Worm (Caenorhabditis elegans): ENCODE results near the gene lonp-2.

lonp-2 gene

ce11 chrIII:12151100-12151499, 43.5 kb downstream of the lonp-2 start:
- TF ChIP-seq nhr-11 (tag; optimal IDR thresholded peaks at IDR 0.05) (no peak), mab-9 (GFP tag; IDR thresholded peaks at IDR 0.05) (no peak), unc-86 (tag; optimal IDR thresholded peaks at IDR 0.05) (no peak), jun-1 (tag; optimal IDR thresholded peaks at IDR 0.05) (no peak), nhr-28 (tag; optimal IDR thresholded peaks at IDR 0.05) (no peak), efl-1 (optimal IDR thresholded peaks at IDR 0.05) (no peak), efl-1 (GFP tag; optimal IDR thresholded peaks at IDR 0.05 in 1 of 2) (peak in 1 of 2 experiments; percentile 83)

DNA sequence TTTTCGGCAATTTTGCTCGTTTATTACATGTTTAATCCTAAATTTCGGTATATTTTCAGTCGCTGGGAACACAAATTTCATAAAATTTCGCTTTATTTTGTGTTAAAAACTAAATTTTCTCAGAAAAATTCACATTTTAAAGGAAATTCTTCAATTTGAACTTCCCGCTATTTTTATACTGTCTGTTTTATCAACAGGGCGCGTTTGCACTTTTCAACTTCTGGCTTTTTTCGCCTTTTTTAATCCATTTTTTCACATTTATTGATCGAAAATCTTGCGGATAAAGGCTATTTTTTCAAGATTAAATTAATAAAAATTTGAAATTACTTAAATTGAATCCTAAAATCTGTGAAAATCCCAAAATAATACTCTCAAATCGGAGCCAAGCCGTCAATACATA, 44.6 kb downstream of the lonp-2 start:
- TF ChIP-seq ztf-4 (tag; optimal IDR thresholded peaks at IDR 0.05) (no peak), rnt-1 (tag; optimal IDR thresholded peaks at IDR 0.05) (peak; percentile 59), ceh-90 (tag; optimal IDR thresholded peaks at IDR 0.05) (no peak), hlh-4 (tag; optimal IDR thresholded peaks at IDR 0.05) (no peak), irx-1 (tag; optimal IDR thresholded peaks at IDR 0.05) (peak; percentile 10), fkh-8 (tag; optimal IDR thresholded peaks at IDR 0.05) (peak; percentile 27), C04F5.9 (tag; optimal IDR thresholded peaks at IDR 0.05) (peak; percentile 26), unc-30 (tag; optimal IDR thresholded peaks at IDR 0.05) (no peak), efl-3 (GFP tag; optimal IDR thresholded peaks at IDR 0.05) (no peak), blmp-1 (tag; optimal IDR thresholded peaks at IDR 0.05) (peak; percentile 41), fos-1 (tag; optimal IDR thresholded peaks at IDR 0.05) (peak; percentile 32), snpc-4 (tag; optimal IDR thresholded peaks at IDR 0.05) (peak; percentile 25), aha-1 (tag; optimal IDR thresholded peaks at IDR 0.05) (no peak), aly-2 (tag; optimal IDR thresholded peaks at IDR 0.05) (peak; percentile 55), grh-1 (GFP tag; IDR thresholded peaks at IDR 0.05) (no peak), nhr-71 (tag; optimal IDR thresholded peaks at IDR 0.05) (peak; percentile 62), lin-39 (tag; optimal IDR thresholded peaks at IDR 0.05) (peak; percentile 65), unc-86 (tag; optimal IDR thresholded peaks at IDR 0.05) (peak; percentile 27), nhr-19 (GFP tag; conservative IDR thresholded peaks at IDR 0.05) (peak; percentile 35; the same call in 1 of the 2 replicates), elt-2 (tag; optimal IDR thresholded peaks at IDR 0.05) (peak; percentile 11), unc-62 (GFP tag; optimal IDR thresholded peaks at IDR 0.05) (no peak), ceh-63 (GFP tag; optimal IDR thresholded peaks at IDR 0.05) (no peak), nhr-85 (tag) (peak; percentile 60), lin-13 (GFP tag; optimal IDR thresholded peaks at IDR 0.05) (peak; percentile 34), dpl-1 (GFP tag; optimal IDR thresholded peaks at IDR 0.05) (peak; percentile 94 to 97 (median 95)), lin-14 (GFP tag; optimal IDR thresholded peaks at IDR 0.05) (peak; percentile 45), snu-23 (GFP tag; optimal IDR thresholded peaks at IDR 0.05) (peak; percentile 48), efl-1 (optimal IDR thresholded peaks at IDR 0.05) (peak; percentile 96 to 98), efl-1 (GFP tag; optimal IDR thresholded peaks at IDR 0.05 in 1 of 2) (peak; percentile 96 to 99), nhr-90 (tag; optimal IDR thresholded peaks at IDR 0.05; ENCODE audit: poor library complexity) (no peak), ceh-88 (GFP tag; IDR thresholded peaks at IDR 0.05) (no peak), C16A3.4 (tag; optimal IDR thresholded peaks at IDR 0.05) (peak; percentile 44), nhr-12 (tag; optimal IDR thresholded peaks at IDR 0.05) (no peak), dsc-1 (tag; optimal IDR thresholded peaks at IDR 0.05) (peak; percentile 42), lsy-2 (tag; optimal IDR thresholded peaks at IDR 0.05) (peak; percentile 70 to 89), nhr-47 (tag; optimal IDR thresholded peaks at IDR 0.05) (peak; percentile 72), lin-15B (tag; optimal IDR thresholded peaks at IDR 0.05) (peak; percentile 68), nhr-11 (tag; optimal IDR thresholded peaks at IDR 0.05) (no peak), skn-1 (tag; optimal IDR thresholded peaks at IDR 0.05) (peak; percentile 80), ets-5 (GFP tag; IDR thresholded peaks at IDR 0.05) (no peak), nhr-20 (tag; optimal IDR thresholded peaks at IDR 0.05) (peak; percentile 42), ceh-82 (tag; optimal IDR thresholded peaks at IDR 0.05) (peak; percentile 0 to 63 (median 22)), tbx-2 (tag; optimal IDR thresholded peaks at IDR 0.05) (peak; percentile 51), swsn-7 (tag; optimal IDR thresholded peaks at IDR 0.05) (peak; percentile 37), mep-1 (tag; optimal IDR thresholded peaks at IDR 0.05) (peak; percentile 41), nhr-77 (tag; optimal IDR thresholded peaks at IDR 0.05) (no peak), isw-1 (GFP tag; IDR thresholded peaks at IDR 0.05) (peak; percentile 30), xbp-1 (tag; optimal IDR thresholded peaks at IDR 0.05) (peak; percentile 51), F16B12.6 (tag; optimal IDR thresholded peaks at IDR 0.05) (peak; percentile 31)
